Worm (Caenorhabditis elegans): Measurements from ENCODE around the gene F46B6.2.

The F46B6.2 gene

ce11 chrV:9796002-9796401 is 23.9 kb downstream of the F46B6.2 start:
- TF ChIP-seq T23F11.4 (GFP tag; optimal IDR thresholded peaks at IDR 0.05): no peak
- TF ChIP-seq unc-42 (tag; optimal IDR thresholded peaks at IDR 0.05): peak; percentile 37

ce11 chrV:9796562-9796961 is 24.5 kb downstream of the F46B6.2 start, which contains the start of gene F46B6.9:
F46B6.9 (plus strand) TSS chrV:9796862.
- TF ChIP-seq ceh-34 (tag; optimal IDR thresholded peaks at IDR 0.05) (no peak), che-1 (tag; optimal IDR thresholded peaks at IDR 0.05) (no peak), pax-1 (tag; optimal IDR thresholded peaks at IDR 0.05) (no peak), tbx-2 (tag; optimal IDR thresholded peaks at IDR 0.05) (no peak), hlh-30 (tag; optimal IDR thresholded peaks at IDR 0.05; ENCODE audit: insufficient read depth) (no peak), elt-2 (tag; optimal IDR thresholded peaks at IDR 0.05) (no peak), ahr-1 (tag; optimal IDR thresholded peaks at IDR 0.05) (no peak), ttx-3 (tag; optimal IDR thresholded peaks at IDR 0.05) (no peak), nhr-11 (tag; optimal IDR thresholded peaks at IDR 0.05) (no peak), pha-2 (tag; optimal IDR thresholded peaks at IDR 0.05) (no peak), ets-4 (tag; optimal IDR thresholded peaks at IDR 0.05) (no peak), hlh-6 (tag; optimal IDR thresholded peaks at IDR 0.05) (no peak), ceh-2 (tag; optimal IDR thresholded peaks at IDR 0.05) (no peak), fkh-6 (tag; optimal IDR thresholded peaks at IDR 0.05) (no peak), tbx-7 (tag; optimal IDR thresholded peaks at IDR 0.05) (no peak), npax-4 (tag; optimal IDR thresholded peaks at IDR 0.05) (no peak), F13H6.1 (tag; optimal IDR thresholded peaks at IDR 0.05) (no peak), ceh-22 (tag; optimal IDR thresholded peaks at IDR 0.05) (no peak)

ce11 chrV:9798212-9798611 is 26.1 kb downstream of the F46B6.2 start:
- TF ChIP-seq ceh-6 (GFP tag; optimal IDR thresholded peaks at IDR 0.05) (no peak), pat-9 (tag; optimal IDR thresholded peaks at IDR 0.05) (no peak), pax-1 (tag; optimal IDR thresholded peaks at IDR 0.05) (no peak), nfya-1 (tag; optimal IDR thresholded peaks at IDR 0.05) (no peak), ceh-31 (tag; optimal IDR thresholded peaks at IDR 0.05) (no peak), hlh-30 (tag; optimal IDR thresholded peaks at IDR 0.05; ENCODE audit: insufficient read depth) (no peak)

- no peak for TF ChIP-seq pros-1 (tag; optimal IDR thresholded peaks at IDR 0.05)
- TF ChIP-seq K02D7.2 (tag; optimal IDR thresholded peaks at IDR 0.05): no peak
- TF ChIP-seq sox-2 (GFP tag; IDR thresholded peaks at IDR 0.05): no peak
- no peak for TF ChIP-seq pha-4 (tag; optimal IDR thresholded peaks at IDR 0.05)
- no peak for TF ChIP-seq C08G9.2 (tag; optimal IDR thresholded peaks at IDR 0.05)
- TF ChIP-seq ceh-14 (tag; optimal IDR thresholded peaks at IDR 0.05): no peak
- no peak for TF ChIP-seq nfya-1 (tag; optimal IDR thresholded peaks at IDR 0.05)
- no peak for TF ChIP-seq ceh-30 (tag; optimal IDR thresholded peaks at IDR 0.05)
- TF ChIP-seq hlh-6 (tag; optimal IDR thresholded peaks at IDR 0.05): no peak
- TF ChIP-seq ceh-18 (tag; optimal IDR thresholded peaks at IDR 0.05): no peak
- TF ChIP-seq ceh-45 (GFP tag; IDR thresholded peaks at IDR 0.05): no peak
- no peak for TF ChIP-seq fkh-10 (GFP tag; optimal IDR thresholded peaks at IDR 0.05)
These were observed 27.0 kb downstream of the F46B6.2 start, which contains the start of gene F46B6.13 for ce11 chrV:9799076-9799475. F46B6.13 (minus strand) TSS chrV:9799176.

- TF ChIP-seq pqm-1 (tag; optimal IDR thresholded peaks at IDR 0.05) (no peak), pros-1 (tag; optimal IDR thresholded peaks at IDR 0.05) (no peak), hlh-13 (GFP tag; optimal IDR thresholded peaks at IDR 0.05) (no peak), C38D4.7 (GFP tag; optimal IDR thresholded peaks at IDR 0.05) (no peak), ceh-45 (GFP tag; IDR thresholded peaks at IDR 0.05) (no peak)
These were observed 29.9 kb downstream of the F46B6.2 start, which contains the start of gene F46B6.10 for ce11 chrV:9801965-9802364. F46B6.10 (minus strand) TSS chrV:9802065.

All from whole organism, late embryonic.